Fruit fly (Drosophila melanogaster): ENCODE measurements around the gene GckIII.

GckIII gene

dm6 chr3R:17048867-17049266 is 36.4 kb upstream of the GckIII start (continued):
- TF ChIP-seq sqz (GFP tag; optimal IDR thresholded peaks at IDR 0.05) (no peak), NC2α (GFP tag; optimal IDR thresholded peaks at IDR 0.05) (no peak), Dek (tag; optimal IDR thresholded peaks at IDR 0.05) (peak; percentile 5), bbx (GFP tag; IDR thresholded peaks at IDR 0.05; ENCODE audit: partially characterized antibody) (no peak), Ptx1 (GFP tag; IDR thresholded peaks at IDR 0.05) (peak; percentile 41; the same call in 1 of the 2 replicates), CG14667 (GFP tag; IDR thresholded peaks at IDR 0.05) (no peak), fd64A (GFP tag; optimal IDR thresholded peaks at IDR 0.05) (no peak), CG11093 (GFP tag; IDR thresholded peaks at IDR 0.05) (0 out of 3 replicates have a peak, but pooled peaks have one; percentile 47), CG9727 (GFP tag; optimal IDR thresholded peaks at IDR 0.05) (peak; percentile 26), bsh (GFP tag; optimal IDR thresholded peaks at IDR 0.05) (peak in 1 of 2 experiments; percentile 42), HHEX (GFP tag; optimal IDR thresholded peaks at IDR 0.05) (no peak), gem (tag; optimal IDR thresholded peaks at IDR 0.05) (peak; percentile 69), kah (GFP tag; optimal IDR thresholded peaks at IDR 0.05) (no peak), CG10979 (tag; optimal IDR thresholded peaks at IDR 0.05) (peak; percentile 35), vvl (GFP tag; IDR thresholded peaks at IDR 0.05) (peak; percentile 20; the same call in 1 of the 2 replicates), CG5245 (GFP tag; optimal IDR thresholded peaks at IDR 0.05) (no peak), Oli (tag; optimal IDR thresholded peaks at IDR 0.05) (peak; percentile 49), CG17385 (GFP tag; optimal IDR thresholded peaks at IDR 0.05) (peak; percentile 25), CG12659 (GFP tag; optimal IDR thresholded peaks at IDR 0.05) (peak; percentile 24), CG3407 (GFP tag; optimal IDR thresholded peaks at IDR 0.05) (peak; percentile 11), CG5953 (GFP tag; IDR thresholded peaks at IDR 0.05) (0 out of 2 replicates have a peak, but pooled peaks have one; percentile 11), zf30C (GFP tag; optimal IDR thresholded peaks at IDR 0.05) (peak; percentile 23), dati (GFP tag; IDR thresholded peaks at IDR 0.05) (no peak), unpg (GFP tag; optimal IDR thresholded peaks at IDR 0.05) (peak; percentile 46), dysf (GFP tag; IDR thresholded peaks at IDR 0.05) (peak; percentile 57; the same call in 1 of the 3 replicates), Sox100B (GFP tag; optimal IDR thresholded peaks at IDR 0.05) (peak; percentile 7), Deaf1 (tag; optimal IDR thresholded peaks at IDR 0.05) (peak; percentile 43), Bdp1 (GFP tag; optimal IDR thresholded peaks at IDR 0.05) (no peak), gcm (GFP tag; optimal IDR thresholded peaks at IDR 0.05) (peak; percentile 23), PHDP (tag; optimal IDR thresholded peaks at IDR 0.05) (peak; percentile 31), D (optimal IDR thresholded peaks at IDR 0.05) (no peak), D (GFP tag; optimal IDR thresholded peaks at IDR 0.05) (no peak), CG8924 (tag; optimal IDR thresholded peaks at IDR 0.05) (peak; percentile 13), CG2712 (tag; optimal IDR thresholded peaks at IDR 0.05) (peak; percentile 64), CG16815 (GFP tag; optimal IDR thresholded peaks at IDR 0.05) (peak; percentile 31), da (GFP tag; optimal IDR thresholded peaks at IDR 0.05) (no peak), CG3847 (GFP tag; IDR thresholded peaks at IDR 0.05) (peak; percentile 27; the same call in 1 of the 2 replicates), CG2202 (tag; optimal IDR thresholded peaks at IDR 0.05) (peak; percentile 25), CG8388 (GFP tag; optimal IDR thresholded peaks at IDR 0.05) (peak; percentile 39), seq (GFP tag; IDR thresholded peaks at IDR 0.05) (0 out of 2 replicates have a peak, but pooled peaks have one; percentile 29), aop (GFP tag; IDR thresholded peaks at IDR 0.05) (no peak), lola (GFP tag; optimal IDR thresholded peaks at IDR 0.05) (peak in 1 of 3 experiments; percentile 41), CG15269 (tag; optimal IDR thresholded peaks at IDR 0.05) (no peak), CG11504 (tag; optimal IDR thresholded peaks at IDR 0.05) (peak; percentile 32), Xrp1 (GFP tag; IDR thresholded peaks at IDR 0.05) (peak; percentile 47), CG17829 (tag; optimal IDR thresholded peaks at IDR 0.05) (peak; percentile 49), row (GFP tag; IDR thresholded peaks at IDR 0.05) (peak; percentile 45; the same call in 2 of the 3 replicates), grau (tag; optimal IDR thresholded peaks at IDR 0.05) (peak; percentile 52), so (GFP tag; IDR thresholded peaks at IDR 0.05) (0 out of 3 replicates have a peak, but pooled peaks have one; percentile 12), CG12391 (tag; optimal IDR thresholded peaks at IDR 0.05) (peak; percentile 50)
